Worm (Caenorhabditis elegans) whole organism, late embryonic: Measurements from ENCODE around the gene sri-74.
"Not testable (repeated sequence)": the region's sequence is repeated elsewhere in the genome, so short reads cannot be mapped to it uniquely, and the experiment has no call there.

Source experiments
- C38D4.7 ChIP-seq: fragments of 200-800 bp; sonication (Bioruptor generic); optimal IDR thresholded peaks from 2 replicates; lab custom pipeline; 2018; ENCODE audit warnings: mild to moderate bottlenecking, missing genetic modification characterization, moderate library complexity, missing compliant biosample characterization
- ceh-24 ChIP-seq: sonication (generic microtip); optimal IDR thresholded peaks from 2 replicates; lab custom pipeline; 2016; ENCODE audit warnings: mild to moderate bottlenecking, missing genetic modification characterization, missing compliant biosample characterization
- ceh-9 ChIP-seq: sonication (generic microtip); optimal IDR thresholded peaks from 2 replicates; lab custom pipeline; 2016; ENCODE audit warnings: mild to moderate bottlenecking, missing genetic modification characterization, inconsistent platforms, missing compliant biosample characterization
- mec-3 ChIP-seq: sonication (generic microtip); optimal IDR thresholded peaks from 2 replicates; lab custom pipeline; 2016; ENCODE audit warnings: borderline replicate concordance, missing genetic modification characterization, missing compliant biosample characterization
- nhr-11 ChIP-seq: fragments of 150-350 bp; optimal IDR thresholded peaks from 2 replicates; lab custom pipeline; 2014; ENCODE audit warnings: missing biosample characterization, missing genetic modification characterization

DNA sequence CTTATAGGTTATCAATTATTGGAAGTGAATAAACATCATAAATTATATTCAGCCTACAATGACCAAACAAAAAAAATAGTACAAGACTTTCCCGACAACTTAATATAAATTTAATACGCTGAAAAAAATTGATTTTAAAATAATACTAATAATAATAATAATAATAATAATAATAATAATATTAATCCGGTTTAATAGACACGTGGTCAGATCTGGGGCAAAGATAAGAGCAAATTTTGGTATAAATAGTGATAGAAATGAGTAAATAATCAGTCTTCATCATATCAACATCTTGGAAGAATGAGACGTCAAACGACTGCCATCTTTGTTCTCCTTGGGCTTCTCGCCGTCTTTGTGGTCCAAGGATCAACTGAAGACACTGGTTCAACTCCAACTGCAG lies 33.7 kb upstream of the sri-74 start, which contains the start of gene msrp-5:
- not testable (repeated sequence) for TF ChIP-seq ceh-9; nhr-11 (tag; lab: Kevin White, UChicago); ceh-24 (tag; lab: Kevin White, UChicago); mec-3; C38D4.7
